Worm (Caenorhabditis elegans) whole organism, L4 larva: ENCODE data around the gene frl-1.

Experiments used
- fkh-10 ChIP-seq: fragments of 150-350 bp; optimal IDR thresholded peaks from 2 replicates; lab custom pipeline; 2014; ENCODE audit warnings: missing biosample characterization, missing genetic modification reagents, missing genetic modification characterization
- lin-13 ChIP-seq: fragments of 150-350 bp; optimal IDR thresholded peaks from 2 replicates; lab custom pipeline; 2014; ENCODE audit warnings: missing biosample characterization, missing genetic modification reagents, missing genetic modification characterization
- nhr-42 ChIP-seq: fragments of 200-800 bp; sonication (Bioruptor generic); IDR thresholded peaks from 2 replicates; pipeline ENCODE4 v1.3.6; 2022; ENCODE audit warnings: missing genetic modification characterization, missing compliant biosample characterization
- nhr-76 ChIP-seq: fragments of 150-350 bp; optimal IDR thresholded peaks from 2 replicates; lab custom pipeline; 2014; ENCODE audit warnings: missing biosample characterization, missing genetic modification characterization
- nhr-77 ChIP-seq: fragments of 150-350 bp; optimal IDR thresholded peaks from 2 replicates; lab custom pipeline; 2014; ENCODE audit warnings: missing biosample characterization, missing genetic modification characterization
- zag-1 ChIP-seq: fragments of 150-350 bp; optimal IDR thresholded peaks from 2 replicates; lab custom pipeline; 2014; ENCODE audit warnings: missing biosample characterization, missing genetic modification characterization

ce11 chrIII:2132059-2132458 is 8.1 kb downstream of the frl-1 start:
- no peak for TF ChIP-seq nhr-77 (tag; lab: Kevin White, UChicago)
- TF ChIP-seq nhr-42 (GFP tag; lab: Robert Waterston, UW) = no peak
- no peak for TF ChIP-seq lin-13 (GFP tag; lab: Kevin White, UChicago)
- TF ChIP-seq zag-1 = no peak
- TF ChIP-seq fkh-10 = no peak
- no peak for TF ChIP-seq nhr-76 (tag; lab: Kevin White, UChicago)
